Worm (Caenorhabditis elegans) whole organism, young adult: Measurements from ENCODE around the gene Y55F3BR.6.
A peak's percentile ranks its signal among the peaks of the same experiment; 100 is the strongest.

ENCODE experiments used
- D2030.7 ChIP-seq: fragments of 200-800 bp; sonication (Bioruptor generic); IDR thresholded peaks from 2 replicates; pipeline ENCODE4 v1.3.6; 2022; ENCODE audit warnings: missing genetic modification reagents, missing genetic modification characterization, missing compliant biosample characterization
- F22D6.2 ChIP-seq: sonication (generic microtip); optimal IDR thresholded peaks from 2 replicates; lab custom pipeline; 2016; ENCODE audit warnings: mild to moderate bottlenecking, missing genetic modification characterization, missing compliant biosample characterization
- F33H1.4 ChIP-seq: fragments of 200-800 bp; sonication (Bioruptor generic); IDR thresholded peaks from 2 replicates; pipeline ENCODE4 v1.3.6; 2022; ENCODE audit warnings: missing genetic modification reagents, missing genetic modification characterization, missing compliant biosample characterization
- F49E8.2 ChIP-seq: sonication (generic microtip); optimal IDR thresholded peaks from 3 replicates; lab custom pipeline; 2017; ENCODE audit warnings: missing genetic modification characterization, mild to moderate bottlenecking, missing compliant biosample characterization, antibody characterized with exemption, moderate library complexity; ENCODE audit not compliant: insufficient read depth
- Y79H2A.3 ChIP-seq: fragments of 200-800 bp; sonication (Bioruptor generic); conservative IDR thresholded peaks from 2 replicates; pipeline ENCODE4 v1.3.6; 2022; ENCODE audit warnings: missing genetic modification reagents, missing genetic modification characterization, missing compliant biosample characterization
- ama-1 ChIP-seq, 3 experiments: fragments of 150-350 bp in 1 of 3; sonication (generic microtip) in 2 of 3; optimal IDR thresholded peaks; 2 replicates each; lab custom pipeline; 2014 to 2018; ENCODE audit warnings: missing biosample characterization in 2 of 3, missing genetic modification characterization in 2 of 3, missing genetic modification reagents in 2 of 3
- athp-1 ChIP-seq: sonication (generic microtip); optimal IDR thresholded peaks from 2 replicates; lab custom pipeline; 2017; ENCODE audit warnings: mild to moderate bottlenecking, missing genetic modification characterization, missing compliant biosample characterization
- cebp-1 ChIP-seq, 2 experiments: fragments of 200-800 bp in 1 of 2; sonication (Bioruptor generic) in 1 of 2; sonication (generic microtip) in 1 of 2; IDR thresholded peaks in 1 of 2; optimal IDR thresholded peaks in 1 of 2; 2 replicates each; pipeline versions ENCODE4 v1.3.6 to Lab custom; 2017 to 2022; ENCODE audit warnings: missing compliant biosample characterization in 2 of 2, missing genetic modification characterization in 2 of 2, mild to moderate bottlenecking in 1 of 2, missing genetic modification reagents in 1 of 2, moderate library complexity in 1 of 2
- chd-7 ChIP-seq: sonication (generic microtip); optimal IDR thresholded peaks from 2 replicates; lab custom pipeline; 2016; ENCODE audit warnings: mild to moderate bottlenecking, missing genetic modification characterization, moderate library complexity, missing compliant biosample characterization
- efl-1 ChIP-seq: fragments of 150-350 bp; optimal IDR thresholded peaks from 2 replicates; lab custom pipeline; 2014; ENCODE audit warnings: missing biosample characterization, missing genetic modification reagents, missing genetic modification characterization
- egl-44 ChIP-seq: fragments of 200-800 bp; sonication (Bioruptor generic); IDR thresholded peaks from 2 replicates; pipeline ENCODE4 v1.3.6; 2022; ENCODE audit warnings: missing genetic modification reagents, missing genetic modification characterization, missing compliant biosample characterization
- ekl-4 ChIP-seq: fragments of 200-800 bp; sonication (Bioruptor generic); IDR thresholded peaks from 2 replicates; pipeline ENCODE4 v1.3.6; 2022; ENCODE audit warnings: missing genetic modification reagents, missing genetic modification characterization, missing compliant biosample characterization
- hrde-1 ChIP-seq: sonication (generic microtip); optimal IDR thresholded peaks from 2 replicates; lab custom pipeline; 2016; ENCODE audit warnings: missing genetic modification characterization, mild to moderate bottlenecking, missing compliant biosample characterization, moderate library complexity, missing genotype, missing genetic modification reagents, borderline replicate concordance
- let-526 ChIP-seq: fragments of 200-800 bp; sonication (Bioruptor generic); IDR thresholded peaks from 2 replicates; pipeline ENCODE4 v1.3.6; 2022; ENCODE audit warnings: missing genetic modification reagents, missing genetic modification characterization, missing compliant biosample characterization
- let-607 ChIP-seq, 2 experiments: fragments of 200-800 bp in 1 of 2; sonication (Bioruptor generic) in 1 of 2; sonication (generic microtip) in 1 of 2; optimal IDR thresholded peaks; 2 replicates each; lab custom pipeline; 2016 to 2018; ENCODE audit warnings: mild to moderate bottlenecking in 2 of 2, missing compliant biosample characterization in 2 of 2, missing genetic modification characterization in 2 of 2, moderate library complexity in 2 of 2, missing genotype in 1 of 2
- lin-35 ChIP-seq, 3 experiments: fragments of 150-350 bp in 2 of 3; sonication (generic microtip) in 1 of 3; optimal IDR thresholded peaks; 2 replicates each; lab custom pipeline; 2014 to 2018; ENCODE audit warnings: missing biosample characterization in 3 of 3, missing genetic modification characterization in 3 of 3, missing genetic modification reagents in 3 of 3
- lin-54 ChIP-seq: fragments of 200-800 bp; sonication (Bioruptor generic); optimal IDR thresholded peaks from 2 replicates; lab custom pipeline; 2018; ENCODE audit warnings: mild to moderate bottlenecking, missing genetic modification characterization, missing compliant biosample characterization
- lsl-1 ChIP-seq: fragments of 200-800 bp; sonication (Bioruptor generic); optimal IDR thresholded peaks from 2 replicates; lab custom pipeline; 2018; ENCODE audit warnings: mild to moderate bottlenecking, missing genetic modification characterization, moderate library complexity, missing compliant biosample characterization
- madf-10 ChIP-seq: sonication (generic microtip); optimal IDR thresholded peaks from 2 replicates; lab custom pipeline; 2016; ENCODE audit warnings: mild to moderate bottlenecking, missing genetic modification characterization, missing compliant biosample characterization
- madf-6 ChIP-seq: fragments of 200-800 bp; sonication (Bioruptor generic); IDR thresholded peaks from 2 replicates; pipeline ENCODE4 v1.3.6; 2022; ENCODE audit warnings: missing genetic modification reagents, missing genetic modification characterization, missing compliant biosample characterization
- madf-8 ChIP-seq: fragments of 200-800 bp; sonication (Bioruptor generic); conservative IDR thresholded peaks from 2 replicates; pipeline ENCODE4 v1.3.6; 2022; ENCODE audit warnings: missing genetic modification reagents, missing genetic modification characterization, missing compliant biosample characterization
- mcd-1 ChIP-seq: fragments of 200-800 bp; sonication (Bioruptor generic); IDR thresholded peaks from 2 replicates; pipeline ENCODE4 v1.3.6; 2022; ENCODE audit warnings: missing genetic modification reagents, missing genetic modification characterization, missing compliant biosample characterization
- mes-4 ChIP-seq: sonication (generic microtip); optimal IDR thresholded peaks from 2 replicates; lab custom pipeline; 2016; ENCODE audit warnings: missing genotype, missing genetic modification characterization, missing compliant biosample characterization
- rcor-1 ChIP-seq: fragments of 200-800 bp; sonication (Bioruptor generic); IDR thresholded peaks from 2 replicates; pipeline ENCODE4 v1.3.6; 2022; ENCODE audit warnings: missing genetic modification reagents, missing genetic modification characterization, missing compliant biosample characterization
- rec-8 ChIP-seq, 2 experiments: sonication (generic microtip); optimal IDR thresholded peaks; 2 replicates each; lab custom pipeline; 2016; ENCODE audit warnings: mild to moderate bottlenecking in 2 of 2, missing genetic modification characterization in 2 of 2, missing genetic modification reagents in 2 of 2, missing genotype in 2 of 2, missing biosample characterization in 1 of 2, missing compliant biosample characterization in 1 of 2, moderate library complexity in 1 of 2
- snpc-1.3 ChIP-seq: sonication (generic microtip); optimal IDR thresholded peaks from 2 replicates; lab custom pipeline; 2017; ENCODE audit warnings: missing genetic modification characterization, mild to moderate bottlenecking, missing compliant biosample characterization, antibody characterized with exemption, moderate library complexity, missing genotype, missing genetic modification reagents; ENCODE audit not compliant: insufficient read depth
- tbx-9 ChIP-seq: sonication (generic microtip); optimal IDR thresholded peaks from 2 replicates; lab custom pipeline; 2016; ENCODE audit warnings: borderline replicate concordance, missing genetic modification characterization, inconsistent platforms, missing compliant biosample characterization
- xnd-1 ChIP-seq: sonication (generic microtip); optimal IDR thresholded peaks from 2 replicates; lab custom pipeline; 2016; ENCODE audit warnings: missing genotype, missing genetic modification reagents, missing genetic modification characterization, missing compliant biosample characterization
- ztf-3 ChIP-seq: fragments of 200-800 bp; sonication (Bioruptor generic); optimal IDR thresholded peaks from 2 replicates; lab custom pipeline; 2018; ENCODE audit warnings: mild to moderate bottlenecking, missing genetic modification characterization, missing compliant biosample characterization

The Y55F3BR.6 gene

DNA sequence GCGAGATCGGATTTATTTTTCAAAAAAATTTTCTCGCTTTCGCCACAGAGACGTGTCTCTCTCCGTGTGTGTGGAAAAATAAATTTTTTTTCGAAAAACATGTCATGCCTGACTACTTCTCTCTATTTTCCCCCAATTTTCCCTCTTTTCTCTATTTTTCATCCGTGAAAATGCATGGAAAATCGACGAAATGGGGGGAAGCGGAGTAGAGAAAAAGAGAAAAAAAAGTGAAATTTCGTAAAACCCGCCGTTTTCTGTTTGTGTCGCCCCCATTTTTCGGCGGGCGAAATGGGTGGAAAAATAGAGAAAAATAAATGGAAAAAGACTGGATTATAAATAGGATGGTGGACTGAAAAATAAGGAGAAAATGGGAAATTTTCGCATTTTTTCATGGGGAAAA lies 8.4 kb downstream of the Y55F3BR.6 start:
- TF ChIP-seq efl-1: peak; percentile 5
- TF ChIP-seq ztf-3 (GFP tag; lab: Kevin White, UChicago): no peak
- 0 out of 2 replicates have a peak, but pooled peaks have one; percentile 11 for TF ChIP-seq cebp-1 (GFP tag; IDR thresholded peaks at IDR 0.05; lab: Robert Waterston, UW)
- TF ChIP-seq cebp-1 (tag; optimal IDR thresholded peaks at IDR 0.05; lab: Kevin White, UChicago): peak; percentile 29

DNA sequence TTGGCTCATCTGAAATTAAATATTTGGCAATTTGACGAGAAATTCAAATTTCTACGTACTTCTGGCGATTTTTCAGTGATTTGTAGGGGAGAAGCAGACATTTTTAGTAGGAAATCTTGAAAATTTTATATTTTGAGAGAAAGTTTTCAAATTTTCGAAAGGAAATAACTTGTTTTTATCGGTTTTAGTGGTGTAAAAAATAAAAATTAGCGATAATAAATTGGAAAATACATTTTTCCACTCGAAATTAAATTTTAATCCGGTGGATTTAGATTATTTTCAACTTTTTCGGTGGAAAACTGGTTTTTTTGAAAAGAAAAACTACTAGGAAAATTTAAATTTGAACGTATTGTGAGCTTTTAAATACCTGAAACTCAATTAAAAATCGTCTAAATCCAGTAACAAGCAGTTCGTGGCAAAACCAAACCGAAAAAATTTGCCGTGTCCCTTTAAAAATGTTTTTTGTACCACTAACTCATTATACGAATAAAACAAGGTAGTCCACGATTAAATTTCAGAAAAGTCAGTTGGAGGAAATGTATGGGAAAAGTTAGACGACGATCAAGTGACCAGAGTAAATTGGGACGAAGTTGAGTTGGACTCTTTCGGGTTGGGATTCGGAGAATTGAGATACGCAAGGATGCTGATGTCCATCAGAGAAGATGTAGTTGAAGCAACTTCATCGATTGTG lies 10.0 kb downstream of the Y55F3BR.6 start, which contains the start of the genes madf-1 and Y55F3BR.10:
TSS of gene madf-1 (minus strand) at position 101 of the 691 bp plus-strand sequence.
TSS of gene Y55F3BR.10 (plus strand) at position 641 of the 691 bp plus-strand sequence.
- no peak for TF ChIP-seq egl-44 (GFP tag; lab: Robert Waterston, UW)
- TF ChIP-seq madf-10 (tag; lab: Kevin White, UChicago): no peak
- TF ChIP-seq Y79H2A.3 (GFP tag; lab: Robert Waterston, UW): no peak
- TF ChIP-seq hrde-1: no peak
- no peak for TF ChIP-seq chd-7 (tag; lab: Kevin White, UChicago)
- no peak for TF ChIP-seq lin-35 (GFP tag; optimal IDR thresholded peaks at IDR 0.05; lab: Kevin White, UChicago)
- TF ChIP-seq ama-1 (optimal IDR thresholded peaks at IDR 0.05; lab: Kevin White, UChicago): no peak
- no peak for TF ChIP-seq ama-1 (GFP tag; optimal IDR thresholded peaks at IDR 0.05; lab: Kevin White, UChicago)
- TF ChIP-seq mes-4 (tag; lab: Kevin White, UChicago): no peak
- TF ChIP-seq snpc-1.3 (tag; lab: Kevin White, UChicago): no peak
- TF ChIP-seq F22D6.2 (tag; lab: Kevin White, UChicago): no peak
- TF ChIP-seq let-607 (tag; optimal IDR thresholded peaks at IDR 0.05; lab: Kevin White, UChicago): no peak
- TF ChIP-seq mcd-1 (GFP tag; lab: Robert Waterston, UW): no peak
- no peak for TF ChIP-seq rec-8 (tag; optimal IDR thresholded peaks at IDR 0.05; lab: Kevin White, UChicago)
- no peak for TF ChIP-seq cebp-1 (GFP tag; IDR thresholded peaks at IDR 0.05; lab: Robert Waterston, UW)
- TF ChIP-seq cebp-1 (tag; optimal IDR thresholded peaks at IDR 0.05; lab: Kevin White, UChicago): no peak
- no peak for TF ChIP-seq tbx-9 (tag; lab: Kevin White, UChicago)
- TF ChIP-seq, all 124 proteins: peak for 0

DNA sequence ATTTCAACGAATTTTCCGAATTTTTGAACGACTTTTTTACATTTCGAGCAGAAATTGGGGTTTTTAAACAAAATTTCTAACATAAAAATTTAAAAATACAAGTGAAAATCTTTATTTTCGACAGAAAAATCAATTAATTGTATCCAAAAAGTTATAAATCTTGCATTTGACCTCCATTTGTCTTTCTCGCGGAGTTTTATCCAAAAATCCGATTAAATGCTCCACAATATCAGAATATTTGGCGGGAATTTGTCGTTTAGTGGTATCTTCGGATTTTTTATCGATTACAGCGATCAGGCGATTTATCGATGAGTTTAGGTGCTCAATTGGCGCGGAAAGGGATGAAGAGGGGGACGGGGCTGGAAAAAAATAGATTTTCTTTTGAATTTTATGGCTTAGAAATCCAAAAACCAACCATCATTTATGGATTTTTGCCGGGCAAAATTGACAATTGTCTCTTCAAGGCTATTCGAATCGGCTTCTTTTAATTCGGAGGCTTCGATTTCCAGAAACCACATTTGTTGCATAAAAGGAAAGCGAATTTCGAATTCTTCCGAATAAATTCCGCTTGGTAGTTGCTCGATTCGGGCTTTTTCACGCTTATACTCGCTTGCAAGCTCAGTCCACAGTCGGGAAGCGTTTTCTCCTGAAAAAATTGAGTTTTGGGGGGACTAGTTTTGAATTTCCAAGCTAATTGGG lies 11.5 kb downstream of the Y55F3BR.6 start:
- TF ChIP-seq madf-6 (GFP tag; lab: Robert Waterston, UW) (peak; percentile 58), rcor-1 (GFP tag; lab: Robert Waterston, UW) (no peak), let-526 (no peak), ekl-4 (GFP tag; lab: Robert Waterston, UW) (no peak), efl-1 (peak; percentile 57)
- TF ChIP-seq, all 124 proteins: peak for 2

DNA sequence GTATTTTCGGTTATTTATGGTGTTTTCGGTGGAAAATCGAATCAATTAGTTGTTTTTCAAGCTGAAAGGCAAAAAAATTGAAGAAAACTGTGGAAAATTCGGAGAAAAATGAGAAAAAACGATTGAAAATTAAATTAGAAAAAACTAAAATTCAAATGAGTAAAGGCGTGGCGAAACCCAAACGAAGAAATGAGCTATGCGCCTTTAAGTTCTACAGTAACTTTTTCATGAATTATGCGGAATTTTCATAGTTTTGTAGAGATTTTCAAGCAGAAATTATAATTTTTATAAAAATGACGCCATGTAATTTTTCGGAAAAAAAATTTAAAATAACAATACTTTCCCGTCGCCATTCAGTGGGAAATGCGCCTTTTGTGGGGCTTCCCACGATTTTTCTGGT lies 12.2 kb downstream of the Y55F3BR.6 start:
- TF ChIP-seq madf-6 (GFP tag; lab: Robert Waterston, UW) (peak; percentile 72), D2030.7 (0 out of 2 replicates have a peak, but pooled peaks have one; percentile 40), xnd-1 (tag; lab: Kevin White, UChicago) (peak; percentile 77), athp-1 (tag; lab: Kevin White, UChicago) (no peak), madf-8 (peak; percentile 49), lin-54 (GFP tag; lab: Kevin White, UChicago) (peak; percentile 56), F33H1.4 (peak; percentile 82), F49E8.2 (tag; lab: Kevin White, UChicago) (no peak), lsl-1 (GFP tag; lab: Kevin White, UChicago) (peak; percentile 83), let-607 (tag; optimal IDR thresholded peaks at IDR 0.05; lab: Kevin White, UChicago) (no peak)
- TF ChIP-seq, all 124 proteins: peak for 7
